Fruit fly (Drosophila melanogaster): ENCODE measurements around the gene ed.

Gene ed

dm6 chr2L:4045185-4045814 is 14.1 kb downstream of the ed start (continued):
- TF ChIP-seq gfzf (GFP tag; optimal IDR thresholded peaks at IDR 0.05): no peak
- no peak for TF ChIP-seq CG30020 (tag; optimal IDR thresholded peaks at IDR 0.05)
- peak; percentile 50 for TF ChIP-seq CG10209 (GFP tag; optimal IDR thresholded peaks at IDR 0.05)
- peak; percentile 35 for TF ChIP-seq oc (tag; optimal IDR thresholded peaks at IDR 0.05)
- TF ChIP-seq CG9932 (GFP tag; IDR thresholded peaks at IDR 0.05): no peak
- TF ChIP-seq PHDP (tag; optimal IDR thresholded peaks at IDR 0.05): peak; percentile 71
- TF ChIP-seq CG10959 (GFP tag; IDR thresholded peaks at IDR 0.05): peak; percentile 66
- TF ChIP-seq CG3838 (GFP tag; optimal IDR thresholded peaks at IDR 0.05): no peak
- TF ChIP-seq cas (GFP tag; IDR thresholded peaks at IDR 0.05): no peak
- TF ChIP-seq corto (GFP tag; optimal IDR thresholded peaks at IDR 0.05): no peak
- TF ChIP-seq HLH3B (GFP tag; IDR thresholded peaks at IDR 0.05): peak; percentile 73
- no peak for TF ChIP-seq Abd-B (GFP tag; optimal IDR thresholded peaks at IDR 0.05)
- TF ChIP-seq HHEX (GFP tag; optimal IDR thresholded peaks at IDR 0.05): peak; percentile 16
- no peak for TF ChIP-seq C15 (GFP tag; IDR thresholded peaks at IDR 0.05)
- no peak for TF ChIP-seq HLH4C (GFP tag; IDR thresholded peaks at IDR 0.05; ENCODE audit: partially characterized antibody)
- peak; percentile 76 for TF ChIP-seq vvl (GFP tag; IDR thresholded peaks at IDR 0.05)
- no peak; the same call in 2 of the 3 replicates for TF ChIP-seq tgo (GFP tag; IDR thresholded peaks at IDR 0.05)
- peak; percentile 68 for TF ChIP-seq CG11504 (tag; optimal IDR thresholded peaks at IDR 0.05)
- peak; percentile 45 for TF ChIP-seq CG1024 (GFP tag; IDR thresholded peaks at IDR 0.05)
- TF ChIP-seq ci (GFP tag; IDR thresholded peaks at IDR 0.05): peak; percentile 84
- TF ChIP-seq CG9797 (GFP tag; optimal IDR thresholded peaks at IDR 0.05): no peak
- peak; percentile 6 for TF ChIP-seq CG9817 (tag; optimal IDR thresholded peaks at IDR 0.05)
- TF ChIP-seq caup (GFP tag; optimal IDR thresholded peaks at IDR 0.05; ENCODE audit: severe bottlenecking): no peak
- peak; percentile 68 for TF ChIP-seq CG1602 (GFP tag; optimal IDR thresholded peaks at IDR 0.05)
- TF ChIP-seq disco-r (GFP tag; optimal IDR thresholded peaks at IDR 0.05): peak; percentile 17
- TF ChIP-seq ab (GFP tag; optimal IDR thresholded peaks at IDR 0.05): no peak
- TF ChIP-seq ap (GFP tag; IDR thresholded peaks at IDR 0.05): peak; percentile 68
- TF ChIP-seq Ada2b (GFP tag; IDR thresholded peaks at IDR 0.05): no peak
- TF ChIP-seq sob (GFP tag; IDR thresholded peaks at IDR 0.05): peak; percentile 30; the same call in 1 of the 2 replicates
- TF ChIP-seq Pdp1 (GFP tag; optimal IDR thresholded peaks at IDR 0.05): peak; percentile 52 to 56
- no peak for TF ChIP-seq Scr (GFP tag; IDR thresholded peaks at IDR 0.05; ENCODE audit: partially characterized antibody)
- peak; percentile 16 for TF ChIP-seq Vsx1 (GFP tag; optimal IDR thresholded peaks at IDR 0.05)
- no peak for TF ChIP-seq CG14014 (GFP tag; IDR thresholded peaks at IDR 0.05)
- TF ChIP-seq Poxn (GFP tag; IDR thresholded peaks at IDR 0.05): no peak
- TF ChIP-seq Ptx1 (GFP tag; IDR thresholded peaks at IDR 0.05): peak; percentile 38; the same call in 1 of the 2 replicates
- peak; percentile 80 for TF ChIP-seq Blimp-1 (GFP tag; optimal IDR thresholded peaks at IDR 0.05)
- peak in 1 of 2 experiments; percentile 40 for TF ChIP-seq Eip74EF (GFP tag; optimal IDR thresholded peaks at IDR 0.05)
- TF ChIP-seq CG15601 (tag; optimal IDR thresholded peaks at IDR 0.05): peak; percentile 65
- TF ChIP-seq Jarid2 (GFP tag; optimal IDR thresholded peaks at IDR 0.05): no peak
- peak; percentile 10 for TF ChIP-seq CG12942 (GFP tag; optimal IDR thresholded peaks at IDR 0.05)
- no peak for TF ChIP-seq CG3847 (GFP tag; IDR thresholded peaks at IDR 0.05)
- peak; percentile 25 for TF ChIP-seq CG18764 (GFP tag; optimal IDR thresholded peaks at IDR 0.05)
- peak; percentile 27 for TF ChIP-seq cwo (GFP tag; optimal IDR thresholded peaks at IDR 0.05)
- peak; percentile 63 for TF ChIP-seq CG7839 (tag; optimal IDR thresholded peaks at IDR 0.05)
- peak; percentile 68 for TF ChIP-seq CG4820 (GFP tag; optimal IDR thresholded peaks at IDR 0.05)
- TF ChIP-seq CG18262 (tag; optimal IDR thresholded peaks at IDR 0.05): peak; percentile 85
- no peak for TF ChIP-seq yki (optimal IDR thresholded peaks at IDR 0.05)
- 0 out of 2 replicates have a peak, but pooled peaks have one; percentile 48 for TF ChIP-seq E2f1 (GFP tag; IDR thresholded peaks at IDR 0.05)
- no peak for TF ChIP-seq CG31224 (GFP tag; IDR thresholded peaks at IDR 0.05)
- peak; percentile 79 for TF ChIP-seq croc (GFP tag; conservative IDR thresholded peaks at IDR 0.05)
